Worm (Caenorhabditis elegans) whole organism, early embryonic: ENCODE results near the gene chhy-1.

Source experiments
- B0310.2 ChIP-seq: sonication (generic microtip); optimal IDR thresholded peaks from 2 replicates; lab custom pipeline; 2016; ENCODE audit warnings: mild to moderate bottlenecking, missing genetic modification characterization, missing compliant biosample characterization
- F13C5.2 ChIP-seq: sonication (generic microtip); optimal IDR thresholded peaks from 2 replicates; lab custom pipeline; 2017; ENCODE audit warnings: mild to moderate bottlenecking, missing genetic modification characterization, inconsistent platforms, missing compliant biosample characterization
- aly-1 ChIP-seq: sonication (generic microtip); optimal IDR thresholded peaks from 2 replicates; lab custom pipeline; 2016; ENCODE audit warnings: missing genetic modification characterization, missing compliant biosample characterization
- ama-1 ChIP-seq: fragments of 150-350 bp; optimal IDR thresholded peaks from 2 replicates; lab custom pipeline; 2014
- ceh-13 ChIP-seq: fragments of 200-800 bp; sonication (Bioruptor generic); optimal IDR thresholded peaks from 2 replicates; lab custom pipeline; 2018; ENCODE audit warnings: mild to moderate bottlenecking, missing genetic modification characterization, missing compliant biosample characterization
- ceh-36 ChIP-seq: sonication (generic microtip); optimal IDR thresholded peaks from 2 replicates; lab custom pipeline; 2016; ENCODE audit warnings: missing genetic modification characterization, inconsistent platforms, missing compliant biosample characterization
- ets-7 ChIP-seq: sonication (generic microtip); optimal IDR thresholded peaks from 2 replicates; lab custom pipeline; 2016; ENCODE audit warnings: missing genotype, missing genetic modification characterization, missing compliant biosample characterization
- flt-1 ChIP-seq: fragments of 200-800 bp; sonication (Bioruptor generic); IDR thresholded peaks from 2 replicates; pipeline ENCODE4 v1.3.6; 2022; ENCODE audit warnings: missing genetic modification characterization, missing compliant biosample characterization
- hmg-4 ChIP-seq: fragments of 200-800 bp; sonication (Bioruptor generic); optimal IDR thresholded peaks from 2 replicates; lab custom pipeline; 2018; ENCODE audit warnings: mild to moderate bottlenecking, missing genetic modification characterization, missing compliant biosample characterization
- sea-1 ChIP-seq: fragments of 200-800 bp; sonication (Bioruptor generic); conservative IDR thresholded peaks from 2 replicates; pipeline ENCODE4 v1.3.6; 2022; ENCODE audit warnings: missing genetic modification characterization, missing compliant biosample characterization
- tbx-11 ChIP-seq: fragments of 200-800 bp; sonication (Bioruptor generic); IDR thresholded peaks from 2 replicates; pipeline ENCODE4 v1.3.6; 2022; ENCODE audit warnings: missing genetic modification characterization, missing compliant biosample characterization
- tbx-37 ChIP-seq: fragments of 200-800 bp; sonication (Bioruptor generic); conservative IDR thresholded peaks from 2 replicates; pipeline ENCODE4 v1.3.6; 2022; ENCODE audit warnings: missing genetic modification reagents, missing genetic modification characterization, missing compliant biosample characterization
- tra-4 ChIP-seq: sonication (generic microtip); optimal IDR thresholded peaks from 2 replicates; lab custom pipeline; 2017; ENCODE audit warnings: missing genetic modification characterization, missing compliant biosample characterization

DNA sequence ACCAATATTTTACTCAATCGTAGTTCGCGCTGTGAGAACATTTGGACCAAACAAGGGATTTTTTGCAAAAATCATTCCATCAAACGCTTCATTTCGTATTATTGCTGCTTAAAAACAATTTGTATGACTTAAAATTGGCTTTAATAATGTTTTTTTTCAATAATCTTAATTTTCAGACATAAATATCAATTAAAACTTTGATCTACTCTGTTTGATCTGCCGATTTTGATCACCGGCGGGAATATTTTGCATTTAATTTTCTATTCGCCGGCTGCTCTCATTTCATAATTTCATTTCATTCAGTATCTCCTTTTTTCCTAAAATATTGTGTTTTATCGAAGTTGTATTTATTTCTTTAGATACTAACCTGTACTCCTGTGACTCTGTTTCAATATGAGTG is 42.2 kb downstream of the chhy-1 start, which contains the start of gene puf-5:
- no peak for TF ChIP-seq sea-1 (GFP tag; lab: Robert Waterston, UW)
- no peak for TF ChIP-seq ama-1 (lab: Kevin White, UChicago)
- no peak for TF ChIP-seq flt-1 (GFP tag; lab: Robert Waterston, UW)
- no peak for TF ChIP-seq ceh-13 (GFP tag; lab: Kevin White, UChicago)
- TF ChIP-seq F13C5.2 (tag; lab: Kevin White, UChicago): no peak
- no peak for TF ChIP-seq tra-4 (tag; lab: Kevin White, UChicago)
- TF ChIP-seq aly-1: no peak
- no peak for TF ChIP-seq hmg-4
- TF ChIP-seq ets-7: no peak
- no peak for TF ChIP-seq ceh-36 (tag; lab: Kevin White, UChicago)
- no peak for TF ChIP-seq B0310.2 (tag; lab: Kevin White, UChicago)
- TF ChIP-seq tbx-11 (GFP tag; lab: Robert Waterston, UW): no peak
- no peak for TF ChIP-seq tbx-37 (GFP tag; lab: Robert Waterston, UW)
